Fruit fly (Drosophila melanogaster) S2 (cell line): Measurements from ENCODE around the gene arg.

Experiments
- CG8478 ChIP-seq: fragments of >200 bp; optimal IDR thresholded peaks from 2 replicates; lab custom pipeline; 2018
- CTCF ChIP-seq, 2 experiments: fragments of >200 bp; optimal IDR thresholded peaks; 2 replicates each; lab custom pipeline; 2018

The arg gene

dm6 chrX:497425-497824 lies 11.8 kb upstream of the arg start:
- no peak for TF ChIP-seq CTCF (optimal IDR thresholded peaks at IDR 0.05; lab: Kevin White, UChicago)
- no peak for TF ChIP-seq CG8478 (lab: Kevin White, UChicago)

dm6 chrX:498434-498833 lies 10.8 kb upstream of the arg start:
- TF ChIP-seq CG8478 (lab: Kevin White, UChicago) = no peak
- no peak for TF ChIP-seq CTCF (optimal IDR thresholded peaks at IDR 0.05; lab: Kevin White, UChicago)

dm6 chrX:498924-499588 lies 10.2 kb upstream of the arg start:
- TF ChIP-seq CTCF (optimal IDR thresholded peaks at IDR 0.05; lab: Kevin White, UChicago) = no peak
- TF ChIP-seq CG8478 (lab: Kevin White, UChicago) = no peak

- no peak for TF ChIP-seq CTCF (optimal IDR thresholded peaks at IDR 0.05; lab: Kevin White, UChicago)
- no peak for TF ChIP-seq CG8478 (lab: Kevin White, UChicago)
Measured at dm6 chrX:499589-500041, 9.6 kb upstream of the arg start.

dm6 chrX:510528-510927 lies 1.3 kb downstream of the arg start:
- TF ChIP-seq CG8478 (lab: Kevin White, UChicago) (no peak), CTCF (optimal IDR thresholded peaks at IDR 0.05; lab: Kevin White, UChicago) (no peak)

- TF ChIP-seq CTCF (optimal IDR thresholded peaks at IDR 0.05; lab: Kevin White, UChicago) (no peak), CG8478 (lab: Kevin White, UChicago) (no peak)
Measured at dm6 chrX:512527-512926, 3.3 kb downstream of the arg start.

dm6 chrX:515676-516075 lies 6.4 kb downstream of the arg start:
- TF ChIP-seq CTCF (optimal IDR thresholded peaks at IDR 0.05; lab: Kevin White, UChicago) = no peak

- no peak for TF ChIP-seq CTCF (optimal IDR thresholded peaks at IDR 0.05; lab: Kevin White, UChicago)
- TF ChIP-seq CG8478 (lab: Kevin White, UChicago) = no peak
Measured at dm6 chrX:518858-519257, 9.6 kb downstream of the arg start.

- TF ChIP-seq CG8478 (lab: Kevin White, UChicago) = no peak
- TF ChIP-seq CTCF (optimal IDR thresholded peaks at IDR 0.05; lab: Kevin White, UChicago) = no peak
Measured at dm6 chrX:520215-520861, 11.1 kb downstream of the arg start.

- no peak for TF ChIP-seq CG8478 (lab: Kevin White, UChicago)
- no peak for TF ChIP-seq CTCF (optimal IDR thresholded peaks at IDR 0.05; lab: Kevin White, UChicago)
Measured at dm6 chrX:521683-522082, 12.4 kb downstream of the arg start.

- TF ChIP-seq CTCF (optimal IDR thresholded peaks at IDR 0.05; lab: Kevin White, UChicago) = no peak
- no peak for TF ChIP-seq CG8478 (lab: Kevin White, UChicago)
Measured at dm6 chrX:522357-523043, 13.3 kb downstream of the arg start.

- TF ChIP-seq CG8478 (lab: Kevin White, UChicago) (no peak), CTCF (optimal IDR thresholded peaks at IDR 0.05; lab: Kevin White, UChicago) (no peak)
Measured at dm6 chrX:523179-523851, 14.1 kb downstream of the arg start, which contains the start of gene elav. TSS of gene elav (minus strand) at chrX:523226.

dm6 chrX:524331-524730 lies 15.1 kb downstream of the arg start:
- TF ChIP-seq CTCF (optimal IDR thresholded peaks at IDR 0.05; lab: Kevin White, UChicago) = no peak
- no peak for TF ChIP-seq CG8478 (lab: Kevin White, UChicago)

dm6 chrX:525610-526009 lies 16.4 kb downstream of the arg start:
- TF ChIP-seq CTCF (optimal IDR thresholded peaks at IDR 0.05; lab: Kevin White, UChicago) (no peak), CG8478 (lab: Kevin White, UChicago) (no peak)
